Worm (Caenorhabditis elegans): Measurements from ENCODE around the gene C49C3.20.

- TF ChIP-seq blmp-1 (tag; optimal IDR thresholded peaks at IDR 0.05) (no peak), nhr-12 (tag; optimal IDR thresholded peaks at IDR 0.05) (no peak), pha-4 (tag; optimal IDR thresholded peaks at IDR 0.05) (no peak)
Observed at ce11 chrIV:17285263-17285662, 31.0 kb downstream of the C49C3.20 start.

Data from whole organism, mixed stage, embryonic.